Worm (Caenorhabditis elegans) whole organism, young adult: Measurements from ENCODE around the gene C50B6.9.

Source experiments
- B0019.2 ChIP-seq: fragments of 200-800 bp; sonication (Bioruptor generic); conservative IDR thresholded peaks from 2 replicates; pipeline ENCODE4 v1.3.6; 2022; ENCODE audit warnings: missing genetic modification reagents, missing genetic modification characterization, missing compliant biosample characterization
- B0261.1 ChIP-seq: sonication (generic microtip); optimal IDR thresholded peaks from 2 replicates; lab custom pipeline; 2016; ENCODE audit warnings: mild to moderate bottlenecking, missing genetic modification characterization, moderate library complexity, missing compliant biosample characterization
- B0336.3 ChIP-seq: fragments of 200-800 bp; sonication (Bioruptor generic); IDR thresholded peaks from 2 replicates; pipeline ENCODE4 v1.3.6; 2022; ENCODE audit warnings: missing genetic modification characterization, missing compliant biosample characterization
- C06A6.2 ChIP-seq: fragments of 200-800 bp; sonication (Bioruptor generic); conservative IDR thresholded peaks from 2 replicates; pipeline ENCODE4 v1.3.6; 2022; ENCODE audit warnings: missing genetic modification characterization, missing compliant biosample characterization
- D2030.7 ChIP-seq: fragments of 200-800 bp; sonication (Bioruptor generic); IDR thresholded peaks from 2 replicates; pipeline ENCODE4 v1.3.6; 2022; ENCODE audit warnings: missing genetic modification reagents, missing genetic modification characterization, missing compliant biosample characterization
- F10E7.11 ChIP-seq: sonication (generic microtip); optimal IDR thresholded peaks from 2 replicates; lab custom pipeline; 2017; ENCODE audit warnings: mild to moderate bottlenecking, missing genetic modification characterization, moderate library complexity, missing compliant biosample characterization
- F22D6.2 ChIP-seq: sonication (generic microtip); optimal IDR thresholded peaks from 2 replicates; lab custom pipeline; 2016; ENCODE audit warnings: mild to moderate bottlenecking, missing genetic modification characterization, missing compliant biosample characterization
- F49E8.2 ChIP-seq: sonication (generic microtip); optimal IDR thresholded peaks from 3 replicates; lab custom pipeline; 2017; ENCODE audit warnings: missing genetic modification characterization, mild to moderate bottlenecking, missing compliant biosample characterization, antibody characterized with exemption, moderate library complexity; ENCODE audit not compliant: insufficient read depth
- K11D2.4 ChIP-seq: fragments of 200-800 bp; sonication (Bioruptor generic); IDR thresholded peaks from 2 replicates; pipeline ENCODE4 v1.3.6; 2022; ENCODE audit warnings: missing genetic modification reagents, missing genetic modification characterization, missing compliant biosample characterization
- K12H6.12 ChIP-seq: fragments of 200-800 bp; sonication (Bioruptor generic); optimal IDR thresholded peaks from 2 replicates; lab custom pipeline; 2018; ENCODE audit warnings: mild to moderate bottlenecking, missing genetic modification characterization, missing compliant biosample characterization
- ZK185.1 ChIP-seq: sonication (generic microtip); optimal IDR thresholded peaks from 2 replicates; lab custom pipeline; 2016; ENCODE audit warnings: mild to moderate bottlenecking, missing genetic modification characterization, missing compliant biosample characterization; ENCODE audit not compliant: poor library complexity, severe bottlenecking
- ama-1 ChIP-seq, 3 experiments: fragments of 150-350 bp in 1 of 3; sonication (generic microtip) in 2 of 3; optimal IDR thresholded peaks; 2 replicates each; lab custom pipeline; 2014 to 2018; ENCODE audit warnings: missing biosample characterization in 2 of 3, missing genetic modification characterization in 2 of 3, missing genetic modification reagents in 2 of 3
- aptf-2 ChIP-seq: fragments of 200-800 bp; sonication (Bioruptor generic); conservative IDR thresholded peaks from 2 replicates; pipeline ENCODE4 v1.3.6; 2022; ENCODE audit warnings: missing genetic modification reagents, missing genetic modification characterization, missing compliant biosample characterization
- aptf-3 ChIP-seq: fragments of 200-800 bp; sonication (Bioruptor generic); IDR thresholded peaks from 2 replicates; pipeline ENCODE4 v1.3.6; 2022; ENCODE audit warnings: missing genetic modification characterization, missing compliant biosample characterization
- athp-1 ChIP-seq: sonication (generic microtip); optimal IDR thresholded peaks from 2 replicates; lab custom pipeline; 2017; ENCODE audit warnings: mild to moderate bottlenecking, missing genetic modification characterization, missing compliant biosample characterization
- attf-6 ChIP-seq: fragments of 200-800 bp; sonication (Bioruptor generic); IDR thresholded peaks from 2 replicates; pipeline ENCODE4 v1.3.6; 2022; ENCODE audit warnings: missing genetic modification reagents, missing genetic modification characterization, missing compliant biosample characterization
- cebp-1 ChIP-seq, 2 experiments: fragments of 200-800 bp in 1 of 2; sonication (Bioruptor generic) in 1 of 2; sonication (generic microtip) in 1 of 2; IDR thresholded peaks in 1 of 2; optimal IDR thresholded peaks in 1 of 2; 2 replicates each; pipeline versions ENCODE4 v1.3.6 to Lab custom; 2017 to 2022; ENCODE audit warnings: missing compliant biosample characterization in 2 of 2, missing genetic modification characterization in 2 of 2, mild to moderate bottlenecking in 1 of 2, missing genetic modification reagents in 1 of 2, moderate library complexity in 1 of 2
- cebp-2 ChIP-seq: fragments of 200-800 bp; sonication (Bioruptor generic); IDR thresholded peaks from 2 replicates; pipeline ENCODE4 v1.3.6; 2022; ENCODE audit warnings: missing genetic modification characterization, missing compliant biosample characterization
- ceh-40 ChIP-seq: fragments of 200-800 bp; sonication (Bioruptor generic); IDR thresholded peaks from 2 replicates; pipeline ENCODE4 v1.3.6; 2022; ENCODE audit warnings: missing genetic modification characterization, missing compliant biosample characterization
- ceh-91 ChIP-seq: fragments of 200-800 bp; sonication (Bioruptor generic); IDR thresholded peaks from 2 replicates; pipeline ENCODE4 v1.3.6; 2022; ENCODE audit warnings: missing genetic modification reagents, missing genetic modification characterization, missing compliant biosample characterization
- chd-7 ChIP-seq: sonication (generic microtip); optimal IDR thresholded peaks from 2 replicates; lab custom pipeline; 2016; ENCODE audit warnings: mild to moderate bottlenecking, missing genetic modification characterization, moderate library complexity, missing compliant biosample characterization
- dpff-1 ChIP-seq: sonication (generic microtip); optimal IDR thresholded peaks from 2 replicates; lab custom pipeline; 2017; ENCODE audit warnings: mild to moderate bottlenecking, missing genetic modification characterization, missing compliant biosample characterization
- dpl-1 ChIP-seq: fragments of 150-350 bp; optimal IDR thresholded peaks from 2 replicates; lab custom pipeline; 2014; ENCODE audit warnings: missing biosample characterization, missing genetic modification reagents, missing genetic modification characterization
- egrh-3 ChIP-seq: fragments of 200-800 bp; sonication (Bioruptor generic); IDR thresholded peaks from 2 replicates; pipeline ENCODE4 v1.3.6; 2022; ENCODE audit warnings: missing genetic modification reagents, missing genetic modification characterization, missing compliant biosample characterization
- fkh-3 ChIP-seq: sonication (generic microtip); optimal IDR thresholded peaks from 2 replicates; lab custom pipeline; 2016; ENCODE audit warnings: mild to moderate bottlenecking, missing genetic modification characterization, missing compliant biosample characterization
- him-1 ChIP-seq: sonication (generic microtip); optimal IDR thresholded peaks from 2 replicates; lab custom pipeline; 2016; ENCODE audit warnings: missing genotype, missing genetic modification reagents, missing genetic modification characterization, missing compliant biosample characterization
- hlh-12 ChIP-seq: sonication (generic microtip); optimal IDR thresholded peaks from 2 replicates; lab custom pipeline; 2016; ENCODE audit warnings: missing genetic modification characterization, missing compliant biosample characterization
- hlh-26 ChIP-seq: fragments of 200-800 bp; sonication (Bioruptor generic); conservative IDR thresholded peaks from 2 replicates; pipeline ENCODE4 v1.3.6; 2022; ENCODE audit warnings: missing genetic modification reagents, missing genetic modification characterization, missing compliant biosample characterization
- hmg-1.2 ChIP-seq: fragments of 200-800 bp; sonication (Bioruptor generic); IDR thresholded peaks from 2 replicates; pipeline ENCODE4 v1.3.6; 2022; ENCODE audit warnings: missing genetic modification reagents, missing genetic modification characterization, missing compliant biosample characterization
- hsf-1 ChIP-seq: fragments of 200-800 bp; sonication (Bioruptor generic); IDR thresholded peaks from 2 replicates; pipeline ENCODE4 v1.3.6; 2022; ENCODE audit warnings: missing genetic modification reagents, missing genetic modification characterization, missing compliant biosample characterization
- let-526 ChIP-seq: fragments of 200-800 bp; sonication (Bioruptor generic); IDR thresholded peaks from 2 replicates; pipeline ENCODE4 v1.3.6; 2022; ENCODE audit warnings: missing genetic modification reagents, missing genetic modification characterization, missing compliant biosample characterization
- lir-1 ChIP-seq: fragments of 200-800 bp; sonication (Bioruptor generic); conservative IDR thresholded peaks from 2 replicates; pipeline ENCODE4 v1.3.6; 2022; ENCODE audit warnings: missing genetic modification reagents, missing genetic modification characterization, missing compliant biosample characterization
- lsl-1 ChIP-seq: fragments of 200-800 bp; sonication (Bioruptor generic); optimal IDR thresholded peaks from 2 replicates; lab custom pipeline; 2018; ENCODE audit warnings: mild to moderate bottlenecking, missing genetic modification characterization, moderate library complexity, missing compliant biosample characterization
- madf-10 ChIP-seq: sonication (generic microtip); optimal IDR thresholded peaks from 2 replicates; lab custom pipeline; 2016; ENCODE audit warnings: mild to moderate bottlenecking, missing genetic modification characterization, missing compliant biosample characterization
- madf-8 ChIP-seq: fragments of 200-800 bp; sonication (Bioruptor generic); conservative IDR thresholded peaks from 2 replicates; pipeline ENCODE4 v1.3.6; 2022; ENCODE audit warnings: missing genetic modification reagents, missing genetic modification characterization, missing compliant biosample characterization
- mel-28 ChIP-seq: sonication (generic microtip); optimal IDR thresholded peaks from 2 replicates; lab custom pipeline; 2016; ENCODE audit warnings: borderline replicate concordance, mild to moderate bottlenecking, missing genetic modification characterization, missing compliant biosample characterization
- mes-4 ChIP-seq: sonication (generic microtip); optimal IDR thresholded peaks from 2 replicates; lab custom pipeline; 2016; ENCODE audit warnings: missing genotype, missing genetic modification characterization, missing compliant biosample characterization
- mxl-1 ChIP-seq: sonication (generic microtip); optimal IDR thresholded peaks from 2 replicates; lab custom pipeline; 2016; ENCODE audit warnings: missing genetic modification characterization, missing compliant biosample characterization
- nhr-90 ChIP-seq: sonication (generic microtip); optimal IDR thresholded peaks from 2 replicates; lab custom pipeline; 2016; ENCODE audit warnings: missing genotype, mild to moderate bottlenecking, missing genetic modification characterization, missing compliant biosample characterization
- rec-8 ChIP-seq, 2 experiments: sonication (generic microtip); optimal IDR thresholded peaks; 2 replicates each; lab custom pipeline; 2016; ENCODE audit warnings: mild to moderate bottlenecking in 2 of 2, missing genetic modification characterization in 2 of 2, missing genetic modification reagents in 2 of 2, missing genotype in 2 of 2, missing biosample characterization in 1 of 2, missing compliant biosample characterization in 1 of 2, moderate library complexity in 1 of 2
- sea-2 ChIP-seq: fragments of 200-800 bp; sonication (Bioruptor generic); IDR thresholded peaks from 2 replicates; pipeline ENCODE4 v1.3.6; 2022; ENCODE audit warnings: missing genetic modification characterization, missing compliant biosample characterization
- snpc-1.3 ChIP-seq: sonication (generic microtip); optimal IDR thresholded peaks from 2 replicates; lab custom pipeline; 2017; ENCODE audit warnings: missing genetic modification characterization, mild to moderate bottlenecking, missing compliant biosample characterization, antibody characterized with exemption, moderate library complexity, missing genotype, missing genetic modification reagents; ENCODE audit not compliant: insufficient read depth
- sptf-2 ChIP-seq: fragments of 200-800 bp; sonication (Bioruptor generic); optimal IDR thresholded peaks from 2 replicates; lab custom pipeline; 2018; ENCODE audit warnings: mild to moderate bottlenecking, missing genetic modification characterization, missing compliant biosample characterization
- tbx-9 ChIP-seq: sonication (generic microtip); optimal IDR thresholded peaks from 2 replicates; lab custom pipeline; 2016; ENCODE audit warnings: borderline replicate concordance, missing genetic modification characterization, inconsistent platforms, missing compliant biosample characterization
- tlf-1 ChIP-seq: fragments of 200-800 bp; sonication (Bioruptor generic); optimal IDR thresholded peaks from 2 replicates; lab custom pipeline; 2018; ENCODE audit warnings: mild to moderate bottlenecking, missing genetic modification characterization, missing compliant biosample characterization
- unc-62 ChIP-seq: fragments of 150-350 bp; optimal IDR thresholded peaks from 2 replicates; lab custom pipeline; 2014; ENCODE audit warnings: missing biosample characterization, missing genetic modification reagents, missing genetic modification characterization
- zfh-2 ChIP-seq: fragments of 200-800 bp; sonication (Bioruptor generic); conservative IDR thresholded peaks from 2 replicates; pipeline ENCODE4 v1.3.6; 2022; ENCODE audit warnings: missing genetic modification reagents, missing genetic modification characterization, missing compliant biosample characterization
- ztf-18 ChIP-seq: sonication (generic microtip); optimal IDR thresholded peaks from 2 replicates; lab custom pipeline; 2016; ENCODE audit warnings: missing genotype, mild to moderate bottlenecking, missing genetic modification characterization, missing compliant biosample characterization

Gene C50B6.9

DNA sequence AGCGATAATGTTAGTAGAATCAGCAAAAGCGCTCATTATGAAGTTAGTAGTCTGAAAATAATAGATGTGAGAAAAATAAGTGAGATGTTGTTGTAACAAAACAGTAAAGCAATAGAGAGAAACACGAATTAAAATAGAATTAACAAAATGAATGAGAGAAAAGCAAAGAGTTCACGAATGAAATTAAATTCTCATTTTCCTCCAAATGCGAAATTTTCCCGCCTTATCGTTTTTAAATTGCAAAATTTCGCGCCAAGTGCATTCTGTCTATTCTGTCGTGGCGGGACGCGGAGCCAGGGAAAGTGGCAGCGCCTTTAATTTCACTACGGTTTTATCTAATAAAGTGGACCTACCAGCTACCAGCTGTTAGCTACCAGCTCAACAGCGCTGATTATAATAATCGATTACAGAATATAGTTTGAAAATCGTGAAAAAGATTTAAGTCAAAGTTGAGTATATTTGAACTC, 23.9 kb upstream of the C50B6.9 start, which contains the start of gene nasp-2 (continued):
- TF ChIP-seq madf-10 (tag; lab: Kevin White, UChicago), result no peak
- no peak for TF ChIP-seq rec-8 (tag; optimal IDR thresholded peaks at IDR 0.05; lab: Kevin White, UChicago)
- TF ChIP-seq hmg-1.2, result peak; percentile 68
- TF ChIP-seq snpc-1.3 (tag; lab: Kevin White, UChicago), result peak; percentile 80
- peak; percentile 96 for TF ChIP-seq F49E8.2 (tag; lab: Kevin White, UChicago)
- TF ChIP-seq ama-1 (optimal IDR thresholded peaks at IDR 0.05; lab: Kevin White, UChicago), result no peak
- TF ChIP-seq ama-1 (GFP tag; optimal IDR thresholded peaks at IDR 0.05; lab: Kevin White, UChicago), result no peak
- no peak for TF ChIP-seq K11D2.4 (GFP tag; lab: Robert Waterston, UW)
- peak; percentile 95 for TF ChIP-seq tlf-1 (GFP tag; lab: Kevin White, UChicago)
- no peak for TF ChIP-seq mes-4
- no peak for TF ChIP-seq sea-2 (GFP tag; lab: Robert Waterston, UW)
- TF ChIP-seq lir-1 (GFP tag; lab: Robert Waterston, UW), result peak; percentile 84
- peak; percentile 97 for TF ChIP-seq lsl-1
- no peak for TF ChIP-seq cebp-1 (GFP tag; IDR thresholded peaks at IDR 0.05; lab: Robert Waterston, UW)
- peak; percentile 25 for TF ChIP-seq cebp-1 (tag; optimal IDR thresholded peaks at IDR 0.05; lab: Kevin White, UChicago)
- no peak for TF ChIP-seq F22D6.2
- TF ChIP-seq C06A6.2 (GFP tag; lab: Robert Waterston, UW), result no peak
- peak; percentile 95 for TF ChIP-seq B0019.2 (GFP tag; lab: Robert Waterston, UW)
- TF ChIP-seq ztf-18, result peak; percentile 31
- peak; percentile 76; the same call in 1 of the 2 replicates for TF ChIP-seq let-526
- peak; percentile 99 for TF ChIP-seq madf-8 (GFP tag; lab: Robert Waterston, UW)
- TF ChIP-seq mel-28 (tag; lab: Kevin White, UChicago), result no peak
- no peak for TF ChIP-seq dpff-1
- TF ChIP-seq F10E7.11 (tag; lab: Kevin White, UChicago), result no peak
- TF ChIP-seq B0261.1 (tag; lab: Kevin White, UChicago), result no peak
- no peak for TF ChIP-seq hlh-12
- TF ChIP-seq K12H6.12 (tag; lab: Kevin White, UChicago), result no peak
- TF ChIP-seq chd-7 (tag; lab: Kevin White, UChicago), result no peak
- TF ChIP-seq ceh-40 (GFP tag; lab: Robert Waterston, UW), result no peak
- no peak for TF ChIP-seq ZK185.1 (tag; lab: Kevin White, UChicago)
- TF ChIP-seq aptf-3 (GFP tag; lab: Robert Waterston, UW), result no peak
- TF ChIP-seq athp-1 (tag; lab: Kevin White, UChicago), result peak; percentile 87
- no peak for TF ChIP-seq tbx-9 (tag; lab: Kevin White, UChicago)
- peak; percentile 99 for TF ChIP-seq dpl-1 (GFP tag; lab: Kevin White, UChicago)
- no peak for TF ChIP-seq cebp-2 (GFP tag; lab: Robert Waterston, UW)
- peak; percentile 50 for TF ChIP-seq him-1 (tag; lab: Kevin White, UChicago)
- TF ChIP-seq egrh-3, result peak; percentile 53; the same call in 1 of the 2 replicates
- TF ChIP-seq mxl-1 (tag; lab: Kevin White, UChicago), result no peak
- TF ChIP-seq aptf-2, result peak; percentile 73; the same call in 1 of the 2 replicates
- TF ChIP-seq zfh-2 (GFP tag; lab: Robert Waterston, UW), result no peak
- peak; percentile 91 for TF ChIP-seq hsf-1
- peak; percentile 92 for TF ChIP-seq B0336.3 (GFP tag; lab: Robert Waterston, UW)
- peak; percentile 98 for TF ChIP-seq D2030.7 (GFP tag; lab: Robert Waterston, UW)
- TF ChIP-seq nhr-90 (tag; lab: Kevin White, UChicago), result no peak
- no peak for TF ChIP-seq unc-62 (GFP tag; lab: Kevin White, UChicago)
- no peak for TF ChIP-seq fkh-3
- peak; percentile 89 for TF ChIP-seq attf-6 (GFP tag; lab: Robert Waterston, UW)
- peak; percentile 99 for TF ChIP-seq ceh-91
- TF ChIP-seq hlh-26 (GFP tag; lab: Robert Waterston, UW), result no peak
- TF ChIP-seq sptf-2, result no peak
